Worm (Caenorhabditis elegans) whole organism, L4/young adult: ENCODE data around the gene srx-64.

Experiments
- W03F9.2 ChIP-seq: fragments of 150-350 bp; optimal IDR thresholded peaks from 2 replicates; lab custom pipeline; 2014; ENCODE audit warnings: missing biosample characterization, missing genetic modification characterization
- him-1 ChIP-seq: sonication (generic microtip); optimal IDR thresholded peaks from 2 replicates; lab custom pipeline; 2016; ENCODE audit warnings: missing genotype, missing genetic modification reagents, missing genetic modification characterization, missing compliant biosample characterization

ce11 chrV:3927522-3927921 is 1.7 kb upstream of the srx-64 start:
- no peak for TF ChIP-seq him-1 (tag; lab: Kevin White, UChicago)
- no peak for TF ChIP-seq W03F9.2 (tag; lab: Kevin White, UChicago)
